Worm (Caenorhabditis elegans): ENCODE data around the gene F59A2.5.

ce11 chrIII:3417453-3417852, 12.8 kb downstream of the F59A2.5 start:
- TF ChIP-seq ceh-34 (tag; optimal IDR thresholded peaks at IDR 0.05) = no peak
- no peak for TF ChIP-seq elt-2 (tag; optimal IDR thresholded peaks at IDR 0.05)
- no peak for TF ChIP-seq nhr-11 (tag; optimal IDR thresholded peaks at IDR 0.05)
- no peak for TF ChIP-seq unc-86 (tag; optimal IDR thresholded peaks at IDR 0.05)
- no peak for TF ChIP-seq sox-4 (tag; optimal IDR thresholded peaks at IDR 0.05)
- TF ChIP-seq ama-1 (optimal IDR thresholded peaks at IDR 0.05) = no peak
- TF ChIP-seq sdc-2 (tag; optimal IDR thresholded peaks at IDR 0.05) = no peak
- no peak for TF ChIP-seq hlh-6 (tag; optimal IDR thresholded peaks at IDR 0.05)
